Fruit fly (Drosophila melanogaster) whole organism, prepupa: ENCODE data around the gene Mekk1.

Experiments
- Blimp-1 ChIP-seq: fragments of 200-800 bp; sonication (Bioruptor generic); optimal IDR thresholded peaks from 3 replicates; lab custom pipeline; 2017; ENCODE audit warnings: missing biosample characterization, missing genetic modification characterization, mild to moderate bottlenecking, moderate library complexity, missing genetic modification reagents
- CG10669 ChIP-seq: fragments of 200-800 bp; sonication (Bioruptor generic); optimal IDR thresholded peaks from 3 replicates; lab custom pipeline; 2018; ENCODE audit warnings: missing biosample characterization, mild to moderate bottlenecking, missing genetic modification characterization, moderate library complexity
- CG11294 ChIP-seq: fragments of 200-800 bp; sonication (Bioruptor generic); IDR thresholded peaks from 2 replicates; pipeline ENCODE4 v1.3.6; 2022; ENCODE audit warnings: missing biosample characterization, missing genetic modification characterization
- CG11762 ChIP-seq: fragments of 200-800 bp; sonication (Bioruptor generic); optimal IDR thresholded peaks from 3 replicates; lab custom pipeline; 2016; ENCODE audit warnings: missing biosample characterization, missing genetic modification characterization; ENCODE audit not compliant: insufficient read depth
- CG11902 ChIP-seq: fragments of 200-800 bp; sonication (Bioruptor generic); optimal IDR thresholded peaks from 3 replicates; lab custom pipeline; 2016; ENCODE audit warnings: missing biosample characterization, missing genetic modification characterization
- CG15336 ChIP-seq: fragments of 200-800 bp; sonication (Bioruptor generic); IDR thresholded peaks from 2 replicates; pipeline ENCODE4 v1.3.6; 2022; ENCODE audit warnings: missing biosample characterization, missing genetic modification characterization
- CG1621 ChIP-seq: fragments of 200-800 bp; sonication (Bioruptor generic); optimal IDR thresholded peaks from 3 replicates; lab custom pipeline; 2018; ENCODE audit warnings: missing biosample characterization, mild to moderate bottlenecking, missing genetic modification characterization
- CG32006 ChIP-seq: fragments of 200-800 bp; sonication (Bioruptor generic); optimal IDR thresholded peaks from 3 replicates; lab custom pipeline; 2017; ENCODE audit warnings: missing biosample characterization, mild to moderate bottlenecking, missing genetic modification characterization
- CG3919 ChIP-seq: fragments of 200-800 bp; sonication (Bioruptor generic); optimal IDR thresholded peaks from 3 replicates; lab custom pipeline; 2016; ENCODE audit warnings: missing biosample characterization, missing genetic modification characterization
- CG4318 ChIP-seq: fragments of 200-800 bp; sonication (Bioruptor generic); optimal IDR thresholded peaks from 3 replicates; lab custom pipeline; 2017; ENCODE audit warnings: missing biosample characterization, mild to moderate bottlenecking, missing genetic modification characterization
- CG6276 ChIP-seq: fragments of 200-800 bp; sonication (Bioruptor generic); optimal IDR thresholded peaks from 2 replicates; lab custom pipeline; 2017; ENCODE audit warnings: missing biosample characterization, mild to moderate bottlenecking, missing genetic modification characterization
- CG7368 ChIP-seq: fragments of 200-800 bp; sonication (Bioruptor generic); optimal IDR thresholded peaks from 3 replicates; lab custom pipeline; 2016; ENCODE audit warnings: missing biosample characterization, missing genetic modification characterization
- CG8319 ChIP-seq: fragments of 200-800 bp; sonication (Bioruptor generic); optimal IDR thresholded peaks from 3 replicates; lab custom pipeline; 2016; ENCODE audit warnings: missing biosample characterization, missing genetic modification characterization
- CG8632 ChIP-seq: fragments of 200-800 bp; sonication (Bioruptor generic); optimal IDR thresholded peaks from 3 replicates; lab custom pipeline; 2016; ENCODE audit warnings: missing biosample characterization, missing genetic modification characterization
- CG9139 ChIP-seq: fragments of 200-800 bp; sonication (Bioruptor generic); optimal IDR thresholded peaks from 3 replicates; lab custom pipeline; 2017; ENCODE audit warnings: missing biosample characterization, mild to moderate bottlenecking, missing genetic modification characterization
- Eip75B ChIP-seq: fragments of 200-800 bp; sonication (Bioruptor generic); optimal IDR thresholded peaks from 3 replicates; lab custom pipeline; 2016; ENCODE audit warnings: missing biosample characterization, missing genetic modification characterization
- Eip78C ChIP-seq: fragments of 200-800 bp; sonication (Bioruptor generic); peaks from one replicate; lab custom pipeline; 2016; ENCODE audit warnings: missing biosample characterization, missing genetic modification characterization
- Ets96B ChIP-seq: fragments of 200-800 bp; optimal IDR thresholded peaks from 2 replicates; lab custom pipeline; 2019; ENCODE audit warnings: missing biosample characterization, mild to moderate bottlenecking, missing genetic modification characterization, moderate library complexity
- Gug ChIP-seq: fragments of 200-800 bp; sonication (Bioruptor generic); IDR thresholded peaks from 2 replicates; pipeline ENCODE4 v1.3.6; 2022; ENCODE audit warnings: missing biosample characterization, missing genetic modification characterization
- Hr4 ChIP-seq: fragments of 200-800 bp; sonication (Bioruptor generic); optimal IDR thresholded peaks from 3 replicates; lab custom pipeline; 2016; ENCODE audit warnings: missing biosample characterization, missing genetic modification characterization
- Lpt ChIP-seq: fragments of 200-800 bp; sonication (Bioruptor generic); optimal IDR thresholded peaks from 3 replicates; lab custom pipeline; 2016; ENCODE audit warnings: missing biosample characterization, missing genetic modification characterization
- OdsH ChIP-seq: fragments of 200-800 bp; sonication (Bioruptor generic); optimal IDR thresholded peaks from 3 replicates; lab custom pipeline; 2016; ENCODE audit warnings: missing biosample characterization, missing genetic modification characterization
- Smox ChIP-seq: fragments of 200-800 bp; sonication (Bioruptor generic); optimal IDR thresholded peaks from 3 replicates; lab custom pipeline; 2016; ENCODE audit warnings: missing biosample characterization, missing genetic modification characterization
- Sox102F ChIP-seq: fragments of 200-800 bp; sonication (Bioruptor generic); optimal IDR thresholded peaks from 2 replicates; lab custom pipeline; 2016; ENCODE audit warnings: missing biosample characterization, mild to moderate bottlenecking, missing genetic modification characterization
- Sox14 ChIP-seq: fragments of 200-800 bp; sonication (Bioruptor generic); optimal IDR thresholded peaks from 3 replicates; lab custom pipeline; 2016; ENCODE audit warnings: missing biosample characterization, missing genetic modification characterization
- Sox15 ChIP-seq: fragments of 200-800 bp; sonication (Bioruptor generic); optimal IDR thresholded peaks from 3 replicates; lab custom pipeline; 2016; ENCODE audit warnings: missing biosample characterization, missing genetic modification characterization
- achi ChIP-seq: fragments of 200-800 bp; sonication (Bioruptor generic); optimal IDR thresholded peaks from 3 replicates; lab custom pipeline; 2016; ENCODE audit warnings: missing biosample characterization, missing genetic modification characterization
- acj6 ChIP-seq: fragments of 200-800 bp; sonication (Bioruptor generic); optimal IDR thresholded peaks from 3 replicates; lab custom pipeline; 2016; ENCODE audit warnings: missing biosample characterization, missing genetic modification characterization
- cyc ChIP-seq: fragments of 200-800 bp; sonication (Bioruptor generic); optimal IDR thresholded peaks from 3 replicates; lab custom pipeline; 2016; ENCODE audit warnings: missing biosample characterization, missing genetic modification characterization
- eg ChIP-seq: fragments of 200-800 bp; sonication (Bioruptor generic); IDR thresholded peaks from 3 replicates; pipeline ENCODE4 v1.3.6; 2022; ENCODE audit warnings: missing biosample characterization, missing genetic modification characterization
- fd85E ChIP-seq: fragments of 200-800 bp; sonication (Bioruptor generic); optimal IDR thresholded peaks from 3 replicates; lab custom pipeline; 2016; ENCODE audit warnings: missing biosample characterization, missing genetic modification characterization
- fkh ChIP-seq: fragments of 200-800 bp; sonication (Bioruptor generic); optimal IDR thresholded peaks from 3 replicates; lab custom pipeline; 2017; ENCODE audit warnings: missing biosample characterization, mild to moderate bottlenecking, missing genetic modification characterization, moderate library complexity
- lz ChIP-seq: fragments of 200-800 bp; sonication (Bioruptor generic); optimal IDR thresholded peaks from 3 replicates; lab custom pipeline; 2016; ENCODE audit warnings: missing biosample characterization, missing genetic modification characterization
- net ChIP-seq: fragments of 200-800 bp; sonication (Bioruptor generic); optimal IDR thresholded peaks from 3 replicates; lab custom pipeline; 2016; ENCODE audit warnings: missing biosample characterization, missing genetic modification characterization
- pdm3 ChIP-seq: fragments of 200-800 bp; sonication (Bioruptor generic); optimal IDR thresholded peaks from 3 replicates; lab custom pipeline; 2016; ENCODE audit warnings: missing biosample characterization, missing genetic modification characterization
- salr ChIP-seq, 2 experiments: fragments of 200-800 bp; sonication (Bioruptor generic); optimal IDR thresholded peaks; 3 replicates each; lab custom pipeline; 2016 to 2018; ENCODE audit warnings: missing biosample characterization in 2 of 2, missing genetic modification characterization in 2 of 2, mild to moderate bottlenecking in 1 of 2
- ss ChIP-seq, 2 experiments: fragments of 200-800 bp; sonication (Bioruptor generic); optimal IDR thresholded peaks; 2 replicates in 1 of 2; 3 replicates in 1 of 2; lab custom pipeline; 2017 to 2018; ENCODE audit warnings: mild to moderate bottlenecking in 2 of 2, missing biosample characterization in 2 of 2, missing genetic modification characterization in 2 of 2, moderate library complexity in 1 of 2
- svp ChIP-seq: fragments of 200-800 bp; sonication (Bioruptor generic); peaks from one replicate; lab custom pipeline; 2016; ENCODE audit warnings: missing biosample characterization, missing genetic modification characterization

Mekk1 gene

DNA sequence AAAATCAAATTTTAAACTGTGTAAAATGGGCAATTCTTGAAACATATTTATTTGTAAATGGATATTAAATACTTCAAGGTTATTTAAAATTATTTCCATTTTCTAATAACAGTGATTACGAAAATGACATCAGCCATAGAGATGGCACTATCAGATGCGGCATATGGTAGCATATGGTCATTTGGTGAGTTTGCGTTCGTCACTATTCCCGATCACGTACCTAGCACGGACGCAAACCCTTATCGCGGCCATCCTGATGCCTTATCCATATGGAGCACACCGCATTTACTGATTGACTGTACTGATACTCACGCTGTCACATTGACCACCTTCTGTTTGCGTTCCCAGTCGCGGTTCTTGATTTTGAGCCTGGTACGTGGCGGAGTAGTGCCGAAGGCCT is 5.3 kb downstream of the Mekk1 start:
- no peak for TF ChIP-seq Gug
- TF ChIP-seq net (GFP tag; lab: Kevin White, UChicago) = no peak
- TF ChIP-seq CG11762 = no peak
- TF ChIP-seq fd85E (GFP tag; lab: Kevin White, UChicago) = no peak
- TF ChIP-seq CG1621 (tag; lab: Kevin White, UChicago) = no peak
- TF ChIP-seq Ets96B (tag; lab: Kevin White, UChicago) = no peak
- TF ChIP-seq CG15336 (GFP tag; lab: Robert Waterston, UW) = no peak
- TF ChIP-seq ss (GFP tag; optimal IDR thresholded peaks at IDR 0.05; lab: Kevin White, UChicago) = no peak
- no peak for TF ChIP-seq CG11902
- no peak for TF ChIP-seq CG3919 (GFP tag; lab: Kevin White, UChicago)
- no peak for TF ChIP-seq CG8632
- no peak for TF ChIP-seq CG4318
- no peak for TF ChIP-seq CG32006 (GFP tag; lab: Kevin White, UChicago)

DNA sequence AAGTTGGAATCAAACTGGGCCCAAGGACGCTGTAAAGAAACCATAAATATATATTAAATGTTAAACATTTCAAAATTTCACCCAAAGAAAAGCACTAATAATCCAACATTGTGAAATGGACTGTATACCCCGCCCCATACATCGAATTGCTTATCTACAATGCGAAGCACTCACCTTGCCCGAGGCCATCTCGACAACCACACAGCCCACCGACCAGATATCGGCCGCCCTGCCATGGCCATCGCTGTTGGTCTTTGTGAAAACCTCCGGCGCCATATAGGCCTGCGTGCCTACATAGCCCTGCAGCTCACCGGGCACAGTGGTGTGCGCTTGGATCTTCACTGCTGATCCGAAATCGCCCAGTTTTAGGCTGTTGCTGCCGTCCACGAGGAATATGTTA is 9.8 kb downstream of the Mekk1 start:
- TF ChIP-seq eg (GFP tag; lab: Robert Waterston, UW) (no peak), svp (peak; percentile 63)

DNA sequence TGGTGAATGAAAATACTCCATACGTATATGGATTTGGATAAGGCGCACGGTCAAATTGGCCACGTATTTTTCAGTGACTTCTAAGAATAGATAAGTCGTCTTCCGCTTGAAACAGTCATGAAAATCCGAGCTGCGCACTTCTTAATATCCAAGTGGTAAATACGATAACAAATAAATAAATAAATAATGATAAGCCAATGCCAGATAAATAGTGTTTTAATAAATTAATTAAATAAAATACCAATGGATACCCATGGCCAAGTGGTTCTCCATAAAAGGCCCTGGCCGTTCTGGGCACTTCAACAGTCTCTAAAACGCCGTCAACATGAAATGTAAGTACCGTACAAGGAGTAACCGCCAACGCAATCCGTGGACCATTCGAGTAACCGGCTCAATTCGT is 11.0 kb downstream of the Mekk1 start, which contains the start of gene CG14302:
Gene CG14302 (plus strand): TSS at position 301 of the 400 bp plus-strand sequence.
- TF ChIP-seq Ets96B (tag; lab: Kevin White, UChicago) (no peak), CG7368 (no peak), ss (GFP tag; optimal IDR thresholded peaks at IDR 0.05; lab: Kevin White, UChicago) (no peak), OdsH (no peak), acj6 (GFP tag; lab: Kevin White, UChicago) (no peak), Eip75B (GFP tag; lab: Kevin White, UChicago) (no peak), fkh (GFP tag; lab: Kevin White, UChicago) (no peak), CG8319 (GFP tag; lab: Kevin White, UChicago) (no peak), CG6276 (GFP tag; lab: Kevin White, UChicago) (no peak), Hr4 (no peak), Blimp-1 (no peak), CG4318 (no peak), Sox14 (GFP tag; lab: Kevin White, UChicago) (no peak), Sox15 (no peak), achi (GFP tag; lab: Kevin White, UChicago) (no peak), CG11294 (GFP tag; lab: Robert Waterston, UW) (no peak), pdm3 (no peak)

DNA sequence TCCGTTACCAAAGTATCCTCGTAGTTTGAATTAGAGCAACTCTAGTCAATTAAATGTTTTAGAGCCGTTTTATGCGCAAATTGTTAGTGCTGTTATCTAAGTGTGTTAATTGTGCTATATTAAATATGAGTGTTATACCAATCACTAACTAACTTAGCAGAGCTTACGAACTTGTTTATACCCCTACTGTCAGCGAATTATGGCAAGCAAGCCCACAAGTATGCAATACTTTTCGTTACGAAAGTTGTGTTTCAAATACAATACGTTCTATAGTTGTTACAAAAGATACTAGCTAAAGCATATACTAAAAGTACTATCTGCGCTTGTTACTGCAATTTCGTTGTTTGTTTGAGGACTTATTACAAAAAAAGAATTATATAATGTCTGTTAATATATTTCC is 12.2 kb downstream of the Mekk1 start:
- no peak for TF ChIP-seq cyc (GFP tag; lab: Kevin White, UChicago)
- TF ChIP-seq CG10669 (GFP tag; lab: Kevin White, UChicago) = no peak
- no peak for TF ChIP-seq salr (GFP tag; optimal IDR thresholded peaks at IDR 0.05; lab: Kevin White, UChicago)
- TF ChIP-seq Eip78C (GFP tag; lab: Kevin White, UChicago) = no peak
- TF ChIP-seq CG9139 (GFP tag; lab: Kevin White, UChicago) = no peak
- TF ChIP-seq Lpt (GFP tag; lab: Kevin White, UChicago) = no peak
- TF ChIP-seq Smox = no peak
- TF ChIP-seq lz = no peak
- no peak for TF ChIP-seq Blimp-1
- no peak for TF ChIP-seq eg (GFP tag; lab: Robert Waterston, UW)
- TF ChIP-seq Gug = no peak
- no peak for TF ChIP-seq Sox102F (GFP tag; lab: Kevin White, UChicago)
- no peak for TF ChIP-seq svp
